Worm (Caenorhabditis elegans): ENCODE data around the gene wrm-1.

- TF ChIP-seq flt-1 (GFP tag; IDR thresholded peaks at IDR 0.05) (no peak), klf-2 (GFP tag; conservative IDR thresholded peaks at IDR 0.05) (no peak)
Observed at ce11 chrIII:5734905-5735304, 12.3 kb downstream of the wrm-1 start, which contains the start of gene B0244.10.
